Worm (Caenorhabditis elegans): ENCODE results near the gene rskd-1.

DNA sequence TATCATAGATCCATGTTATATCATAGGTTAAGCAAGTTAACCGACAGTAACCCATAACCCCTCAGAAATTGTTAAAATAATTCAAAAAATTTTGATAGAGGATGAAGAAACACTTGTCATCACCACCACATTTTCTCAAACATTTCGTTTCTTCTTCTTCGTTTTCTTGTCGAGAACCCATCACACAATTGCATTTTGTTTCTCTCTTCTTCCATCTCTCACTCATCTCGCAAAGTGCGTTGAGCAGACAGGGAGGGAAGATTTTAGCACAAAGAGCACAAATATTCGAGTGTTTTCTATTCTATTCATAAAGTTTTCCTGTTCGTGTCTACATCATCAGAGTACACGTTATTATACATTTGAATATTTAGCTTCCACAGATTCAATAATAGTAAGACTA, 26.0 kb upstream of the rskd-1 start:
- TF ChIP-seq ama-1 (optimal IDR thresholded peaks at IDR 0.05): no peak
- no peak for TF ChIP-seq sox-2 (GFP tag; IDR thresholded peaks at IDR 0.05)
- TF ChIP-seq tbx-2 (tag; optimal IDR thresholded peaks at IDR 0.05): no peak
- TF ChIP-seq ceh-48 (tag; optimal IDR thresholded peaks at IDR 0.05): no peak
- no peak for TF ChIP-seq rnt-1 (tag; optimal IDR thresholded peaks at IDR 0.05)
- TF ChIP-seq ceh-2 (tag; optimal IDR thresholded peaks at IDR 0.05): no peak
- TF ChIP-seq ceh-34 (tag; optimal IDR thresholded peaks at IDR 0.05): no peak
- TF ChIP-seq dmd-4 (tag; optimal IDR thresholded peaks at IDR 0.05; ENCODE audit: borderline replicate concordance): no peak
- no peak for TF ChIP-seq ceh-9 (tag; optimal IDR thresholded peaks at IDR 0.05)
- TF ChIP-seq mec-3 (tag; optimal IDR thresholded peaks at IDR 0.05; ENCODE audit: borderline replicate concordance): no peak
- no peak for TF ChIP-seq pha-4 (tag; optimal IDR thresholded peaks at IDR 0.05)
